Worm (Caenorhabditis elegans): ENCODE data around the gene sft-4.

sft-4 gene

ce11 chrX:5775804-5776252 lies 4.7 kb downstream of the sft-4 start (continued):
- TF ChIP-seq lin-14 (GFP tag; optimal IDR thresholded peaks at IDR 0.05) (peak; percentile 92), tbx-2 (tag; optimal IDR thresholded peaks at IDR 0.05) (peak; percentile 63), nhr-76 (tag; optimal IDR thresholded peaks at IDR 0.05) (no peak), unc-86 (tag; optimal IDR thresholded peaks at IDR 0.05) (peak; percentile 49), fkh-4 (tag; optimal IDR thresholded peaks at IDR 0.05; ENCODE audit: borderline replicate concordance) (no peak), nhr-85 (tag) (peak; percentile 78), elt-2 (tag; optimal IDR thresholded peaks at IDR 0.05) (peak; percentile 30), snpc-4 (tag; optimal IDR thresholded peaks at IDR 0.05) (peak; percentile 5), nhr-71 (tag; optimal IDR thresholded peaks at IDR 0.05) (peak; percentile 78), lin-15B (tag; optimal IDR thresholded peaks at IDR 0.05) (no peak), nhr-20 (tag; optimal IDR thresholded peaks at IDR 0.05) (peak; percentile 65), aly-2 (tag; optimal IDR thresholded peaks at IDR 0.05) (no peak), nhr-47 (tag; optimal IDR thresholded peaks at IDR 0.05) (peak; percentile 72), ceh-90 (tag; optimal IDR thresholded peaks at IDR 0.05) (no peak), snu-23 (GFP tag; optimal IDR thresholded peaks at IDR 0.05) (peak; percentile 74), mef-2 (tag; optimal IDR thresholded peaks at IDR 0.05) (peak; percentile 28), unc-30 (tag; optimal IDR thresholded peaks at IDR 0.05) (no peak), grh-1 (GFP tag; IDR thresholded peaks at IDR 0.05) (no peak), egl-13 (tag; optimal IDR thresholded peaks at IDR 0.05) (peak; percentile 15), hpl-2 (GFP tag; optimal IDR thresholded peaks at IDR 0.05) (no peak), F16B12.6 (tag; optimal IDR thresholded peaks at IDR 0.05) (no peak), C34B4.2 (tag; optimal IDR thresholded peaks at IDR 0.05) (no peak), fkh-8 (tag; optimal IDR thresholded peaks at IDR 0.05) (peak; percentile 85), nhr-19 (GFP tag; conservative IDR thresholded peaks at IDR 0.05) (0 out of 2 replicates have a peak, but pooled peaks have one; percentile 27), pag-3 (tag; optimal IDR thresholded peaks at IDR 0.05; ENCODE audit: borderline replicate concordance, insufficient read depth) (no peak), hlh-17 (GFP tag; optimal IDR thresholded peaks at IDR 0.05; ENCODE audit: borderline replicate concordance) (no peak), ama-1 (optimal IDR thresholded peaks at IDR 0.05) (no peak), lin-13 (GFP tag; optimal IDR thresholded peaks at IDR 0.05) (peak; percentile 62), ztf-11 (tag; optimal IDR thresholded peaks at IDR 0.05) (peak in 1 of 2 experiments; percentile 9), lsy-2 (tag; optimal IDR thresholded peaks at IDR 0.05) (peak; percentile 57 to 84), unc-62 (GFP tag; optimal IDR thresholded peaks at IDR 0.05) (no peak), pax-3 (tag; optimal IDR thresholded peaks at IDR 0.05) (no peak), elt-3 (tag; optimal IDR thresholded peaks at IDR 0.05) (peak in 1 of 6 experiments; percentile 25), aha-1 (tag; optimal IDR thresholded peaks at IDR 0.05) (no peak), fkh-10 (GFP tag; optimal IDR thresholded peaks at IDR 0.05) (peak; percentile 72), dsc-1 (tag; optimal IDR thresholded peaks at IDR 0.05) (peak; percentile 75), nhr-84 (tag; optimal IDR thresholded peaks at IDR 0.05) (no peak), C16A3.4 (tag; optimal IDR thresholded peaks at IDR 0.05) (peak; percentile 60), skn-1 (tag; optimal IDR thresholded peaks at IDR 0.05) (peak; percentile 62), rnt-1 (tag; optimal IDR thresholded peaks at IDR 0.05) (peak; percentile 74), ceh-82 (tag; optimal IDR thresholded peaks at IDR 0.05) (peak in 2 of 3 experiments; percentile 8 to 86), lin-39 (tag; optimal IDR thresholded peaks at IDR 0.05) (peak; percentile 48), nhr-77 (tag; optimal IDR thresholded peaks at IDR 0.05) (peak; percentile 43), hlh-4 (tag; optimal IDR thresholded peaks at IDR 0.05) (no peak), sptf-1 (tag; optimal IDR thresholded peaks at IDR 0.05) (no peak)
